Worm (Caenorhabditis elegans) whole organism, L1 larva: ENCODE results near the gene fbxb-81.

Experiments
- C16A3.4 ChIP-seq: fragments of 150-350 bp; optimal IDR thresholded peaks from 2 replicates; lab custom pipeline; 2014; ENCODE audit warnings: missing biosample characterization, missing genetic modification characterization
- F16B12.6 ChIP-seq: fragments of 150-350 bp; optimal IDR thresholded peaks from 2 replicates; lab custom pipeline; 2014; ENCODE audit warnings: missing biosample characterization, missing genetic modification characterization
- Y116A8C.19 ChIP-seq: sonication (generic microtip); optimal IDR thresholded peaks from 2 replicates; lab custom pipeline; 2016; ENCODE audit warnings: missing compliant biosample characterization, missing genetic modification characterization, borderline replicate concordance
- blmp-1 ChIP-seq: fragments of 150-350 bp; optimal IDR thresholded peaks from 2 replicates; lab custom pipeline; 2014; ENCODE audit warnings: missing biosample characterization, missing genetic modification characterization
- ceh-63 ChIP-seq: fragments of 200-800 bp; sonication (Bioruptor generic); optimal IDR thresholded peaks from 2 replicates; lab custom pipeline; 2018; ENCODE audit warnings: mild to moderate bottlenecking, missing genetic modification characterization, missing compliant biosample characterization
- ceh-82 ChIP-seq, 3 experiments: fragments of 150-350 bp in 1 of 3; sonication (generic microtip) in 2 of 3; optimal IDR thresholded peaks; 2 replicates each; lab custom pipeline; 2014 to 2017; ENCODE audit warnings: missing biosample characterization in 3 of 3, missing genetic modification characterization in 3 of 3
- ceh-88 ChIP-seq: fragments of 200-800 bp; sonication (Bioruptor generic); IDR thresholded peaks from 2 replicates; pipeline ENCODE4 v1.3.6; 2022; ENCODE audit warnings: missing genetic modification characterization, missing compliant biosample characterization
- ceh-90 ChIP-seq: sonication (generic microtip); optimal IDR thresholded peaks from 2 replicates; lab custom pipeline; 2016; ENCODE audit warnings: missing genetic modification characterization, missing compliant biosample characterization
- ces-1 ChIP-seq: fragments of 150-350 bp; optimal IDR thresholded peaks from 2 replicates; lab custom pipeline; 2014; ENCODE audit warnings: missing biosample characterization, missing genetic modification reagents, missing genetic modification characterization
- dsc-1 ChIP-seq: sonication (generic microtip); optimal IDR thresholded peaks from 2 replicates; lab custom pipeline; 2016; ENCODE audit warnings: mild to moderate bottlenecking, missing genetic modification characterization, missing compliant biosample characterization
- efl-1 ChIP-seq, 4 experiments: fragments of 150-350 bp; optimal IDR thresholded peaks in 3 of 4; peaks in 1 of 4; 1 replicate in 1 of 4; 2 replicates in 3 of 4; lab custom pipeline; 2014; ENCODE audit warnings: missing biosample characterization in 2 of 4, missing genetic modification characterization in 2 of 4, missing genetic modification reagents in 2 of 4
- efl-3 ChIP-seq: fragments of 200-800 bp; sonication (Bioruptor generic); optimal IDR thresholded peaks from 2 replicates; lab custom pipeline; 2018; ENCODE audit warnings: mild to moderate bottlenecking, missing genetic modification characterization, missing compliant biosample characterization
- egl-13 ChIP-seq: sonication (generic microtip); optimal IDR thresholded peaks from 2 replicates; lab custom pipeline; 2016; ENCODE audit warnings: missing genotype, missing genetic modification reagents, missing genetic modification characterization, missing compliant biosample characterization
- egl-27 ChIP-seq, 2 experiments: fragments of 150-350 bp in 1 of 2; sonication (generic microtip); optimal IDR thresholded peaks; 3 replicates each; lab custom pipeline; 2017 to 2018; ENCODE audit warnings: missing biosample characterization in 2 of 2, missing genetic modification characterization in 2 of 2, missing genetic modification reagents in 2 of 2
- elt-2 ChIP-seq: sonication (generic microtip); optimal IDR thresholded peaks from 2 replicates; lab custom pipeline; 2016; ENCODE audit warnings: missing genetic modification characterization, mild to moderate bottlenecking, inconsistent platforms, missing compliant biosample characterization, missing genetic modification reagents
- elt-3 ChIP-seq, 6 experiments: fragments of 150-350 bp in 1 of 6; sonication (generic microtip); optimal IDR thresholded peaks; 2 replicates each; lab custom pipeline; 2017 to 2018; ENCODE audit warnings: missing biosample characterization in 6 of 6, missing genetic modification characterization in 6 of 6, inconsistent platforms in 1 of 6
- fkh-10 ChIP-seq: sonication (generic microtip); optimal IDR thresholded peaks from 2 replicates; lab custom pipeline; 2017; ENCODE audit warnings: missing biosample characterization, missing genetic modification reagents, missing genetic modification characterization
- fkh-8 ChIP-seq: sonication (generic microtip); optimal IDR thresholded peaks from 2 replicates; lab custom pipeline; 2016; ENCODE audit warnings: mild to moderate bottlenecking, missing genetic modification characterization, missing compliant biosample characterization
- hlh-4 ChIP-seq: sonication (generic microtip); optimal IDR thresholded peaks from 2 replicates; lab custom pipeline; 2016; ENCODE audit warnings: mild to moderate bottlenecking, missing genetic modification characterization, missing compliant biosample characterization
- jun-1 ChIP-seq: fragments of 150-350 bp; optimal IDR thresholded peaks from 2 replicates; lab custom pipeline; 2014; ENCODE audit warnings: missing biosample characterization, missing genetic modification reagents, missing genetic modification characterization
- lin-35 ChIP-seq, 2 experiments: fragments of 150-350 bp; optimal IDR thresholded peaks; 2 replicates each; lab custom pipeline; 2014; ENCODE audit warnings: missing biosample characterization in 2 of 2, missing genetic modification characterization in 2 of 2, missing genetic modification reagents in 2 of 2
- lir-3 ChIP-seq: sonication (generic microtip); optimal IDR thresholded peaks from 2 replicates; lab custom pipeline; 2016; ENCODE audit warnings: mild to moderate bottlenecking, missing genetic modification characterization, moderate library complexity, missing compliant biosample characterization; ENCODE audit not compliant: poor library complexity
- mdl-1 ChIP-seq, 2 experiments: fragments of 150-350 bp; optimal IDR thresholded peaks; 2 replicates each; lab custom pipeline; 2014 to 2017; ENCODE audit warnings: missing biosample characterization in 2 of 2, missing genetic modification characterization in 2 of 2, inconsistent platforms in 1 of 2
- mef-2 ChIP-seq: fragments of 150-350 bp; optimal IDR thresholded peaks from 2 replicates; lab custom pipeline; 2014; ENCODE audit warnings: missing biosample characterization, missing genetic modification characterization
- nhr-11 ChIP-seq: fragments of 150-350 bp; optimal IDR thresholded peaks from 2 replicates; lab custom pipeline; 2014; ENCODE audit warnings: missing biosample characterization, missing genetic modification characterization
- nhr-19 ChIP-seq: fragments of 200-800 bp; sonication (Bioruptor generic); conservative IDR thresholded peaks from 2 replicates; pipeline ENCODE4 v1.3.6; 2022; ENCODE audit warnings: missing genetic modification characterization, missing compliant biosample characterization
- nhr-237 ChIP-seq: fragments of 150-350 bp; optimal IDR thresholded peaks from 2 replicates; lab custom pipeline; 2014; ENCODE audit warnings: missing biosample characterization, missing genetic modification characterization
- nhr-28 ChIP-seq: fragments of 150-350 bp; optimal IDR thresholded peaks from 2 replicates; lab custom pipeline; 2014; ENCODE audit warnings: missing biosample characterization, missing genetic modification characterization
- nhr-47 ChIP-seq: sonication (generic microtip); optimal IDR thresholded peaks from 2 replicates; lab custom pipeline; 2016; ENCODE audit warnings: mild to moderate bottlenecking, missing genetic modification characterization, moderate library complexity, missing compliant biosample characterization
- nhr-76 ChIP-seq: sonication (generic microtip); optimal IDR thresholded peaks from 2 replicates; lab custom pipeline; 2017; ENCODE audit warnings: missing biosample characterization, missing genetic modification characterization
- nhr-77 ChIP-seq: fragments of 150-350 bp; optimal IDR thresholded peaks from 2 replicates; lab custom pipeline; 2014; ENCODE audit warnings: missing biosample characterization, missing genetic modification characterization
- nhr-84 ChIP-seq: sonication (generic microtip); optimal IDR thresholded peaks from 2 replicates; lab custom pipeline; 2017; ENCODE audit warnings: missing biosample characterization, missing genetic modification characterization
- nhr-85 ChIP-seq: sonication (generic microtip); peaks from one replicate; lab custom pipeline; 2016; ENCODE audit warnings: missing genetic modification characterization, inconsistent platforms, missing compliant biosample characterization
- nhr-90 ChIP-seq: sonication (generic microtip); optimal IDR thresholded peaks from 2 replicates; lab custom pipeline; 2016; ENCODE audit warnings: mild to moderate bottlenecking, missing genetic modification characterization, missing compliant biosample characterization; ENCODE audit not compliant: poor library complexity
- pax-3 ChIP-seq: fragments of 200-800 bp; sonication (Bioruptor generic); optimal IDR thresholded peaks from 2 replicates; lab custom pipeline; 2018; ENCODE audit warnings: mild to moderate bottlenecking, missing genetic modification characterization, moderate library complexity, missing compliant biosample characterization
- pqm-1 ChIP-seq: sonication (generic microtip); optimal IDR thresholded peaks from 3 replicates; lab custom pipeline; 2017; ENCODE audit warnings: missing biosample characterization, missing genetic modification characterization
- snu-23 ChIP-seq: sonication (generic microtip); optimal IDR thresholded peaks from 2 replicates; lab custom pipeline; 2016; ENCODE audit warnings: missing genetic modification characterization, missing compliant biosample characterization
- tlp-1 ChIP-seq: fragments of 150-350 bp; optimal IDR thresholded peaks from 2 replicates; lab custom pipeline; 2014; ENCODE audit warnings: missing biosample characterization, missing genetic modification characterization
- unc-130 ChIP-seq: fragments of 150-350 bp; optimal IDR thresholded peaks from 2 replicates; lab custom pipeline; 2017; ENCODE audit warnings: missing biosample characterization, missing genetic modification characterization, inconsistent platforms
- unc-98 ChIP-seq: fragments of 200-800 bp; sonication (Bioruptor generic); IDR thresholded peaks from 2 replicates; pipeline ENCODE4 v1.3.6; 2022; ENCODE audit warnings: missing genetic modification characterization, missing compliant biosample characterization
- xbp-1 ChIP-seq: sonication (generic microtip); optimal IDR thresholded peaks from 2 replicates; lab custom pipeline; 2016; ENCODE audit warnings: missing genetic modification characterization, missing compliant biosample characterization
- zip-4 ChIP-seq: fragments of 200-800 bp; sonication (Bioruptor generic); optimal IDR thresholded peaks from 2 replicates; lab custom pipeline; 2018; ENCODE audit warnings: mild to moderate bottlenecking, missing genetic modification characterization, moderate library complexity, missing compliant biosample characterization
- ztf-11 ChIP-seq, 2 experiments: sonication (generic microtip); optimal IDR thresholded peaks; 2 replicates each; lab custom pipeline; 2016 to 2017; ENCODE audit warnings: missing genetic modification characterization in 2 of 2, missing biosample characterization in 1 of 2, missing compliant biosample characterization in 1 of 2
- ztf-4 ChIP-seq: fragments of 150-350 bp; optimal IDR thresholded peaks from 2 replicates; lab custom pipeline; 2014; ENCODE audit warnings: missing biosample characterization, missing genetic modification characterization

The fbxb-81 gene

DNA sequence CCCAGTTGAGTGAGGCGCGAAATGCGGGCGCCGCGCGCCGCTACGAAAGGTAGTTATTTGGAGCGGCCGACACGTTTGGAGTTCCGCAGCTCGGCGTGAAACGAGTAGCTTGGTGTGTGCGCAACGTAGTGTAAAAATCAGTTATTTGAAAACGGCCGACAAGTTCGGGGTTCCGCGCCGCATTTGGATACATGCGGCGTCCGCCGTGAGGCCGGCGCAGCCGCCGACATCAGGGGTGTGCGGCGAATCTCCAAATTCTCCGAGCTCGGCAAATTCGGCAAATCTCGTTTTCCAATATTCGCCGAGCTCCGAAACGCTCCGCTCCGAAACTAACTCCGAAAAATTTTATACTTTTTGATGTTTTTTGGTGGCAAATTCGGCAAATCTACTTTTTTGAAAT is 17.0 kb upstream of the fbxb-81 start:
- no peak for TF ChIP-seq hlh-4 (tag; lab: Kevin White, UChicago)
- TF ChIP-seq C16A3.4: no peak
- no peak for TF ChIP-seq F16B12.6 (tag; lab: Kevin White, UChicago)
- TF ChIP-seq nhr-84 (tag; lab: Kevin White, UChicago): no peak
- TF ChIP-seq nhr-28: no peak
- no peak for TF ChIP-seq ces-1 (GFP tag; lab: Kevin White, UChicago)

DNA sequence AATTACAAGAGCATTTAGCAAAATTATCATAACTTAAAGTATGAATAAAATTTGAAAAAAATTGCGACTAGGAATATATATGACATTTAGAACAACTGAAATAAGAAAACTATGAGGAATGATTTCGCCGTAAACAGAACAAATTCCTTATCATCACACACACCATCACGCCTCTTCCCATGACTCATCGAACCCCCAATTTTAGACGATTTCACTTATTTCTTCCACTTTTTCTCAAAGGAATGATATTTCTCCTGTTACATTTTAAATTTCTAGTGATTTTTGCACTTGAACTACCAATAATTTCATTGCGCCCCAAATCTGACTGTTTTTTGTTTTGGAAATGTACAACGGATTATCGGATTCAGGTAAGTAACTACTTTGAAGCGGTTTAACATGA is 15.6 kb upstream of the fbxb-81 start, which contains the start of the genes zig-13 and ver-1:
zig-13 (minus strand) TSS at position 101 of the 400 bp plus-strand sequence.
ver-1 (plus strand) TSS at position 180 of the 400 bp plus-strand sequence.
- TF ChIP-seq Y116A8C.19 (tag; lab: Kevin White, UChicago) (no peak), fkh-8 (tag; lab: Kevin White, UChicago) (no peak), blmp-1 (tag; lab: Kevin White, UChicago) (no peak), nhr-19 (GFP tag; lab: Robert Waterston, UW) (no peak), nhr-11 (tag; lab: Kevin White, UChicago) (no peak), nhr-77 (no peak), nhr-28 (no peak), egl-13 (tag; lab: Kevin White, UChicago) (no peak), xbp-1 (tag; lab: Kevin White, UChicago) (no peak), efl-3 (GFP tag; lab: Kevin White, UChicago) (no peak), ztf-4 (tag; lab: Kevin White, UChicago) (no peak), ceh-88 (GFP tag; lab: Robert Waterston, UW) (no peak), zip-4 (no peak), ceh-82 (tag; optimal IDR thresholded peaks at IDR 0.05; lab: Kevin White, UChicago) (no peak), efl-1 (optimal IDR thresholded peaks at IDR 0.05; lab: Kevin White, UChicago) (no peak), efl-1 (GFP tag; optimal IDR thresholded peaks at IDR 0.05 in 1 of 2; lab: Kevin White, UChicago) (no peak), snu-23 (no peak), mdl-1 (tag; optimal IDR thresholded peaks at IDR 0.05; lab: Kevin White, UChicago) (no peak)

DNA sequence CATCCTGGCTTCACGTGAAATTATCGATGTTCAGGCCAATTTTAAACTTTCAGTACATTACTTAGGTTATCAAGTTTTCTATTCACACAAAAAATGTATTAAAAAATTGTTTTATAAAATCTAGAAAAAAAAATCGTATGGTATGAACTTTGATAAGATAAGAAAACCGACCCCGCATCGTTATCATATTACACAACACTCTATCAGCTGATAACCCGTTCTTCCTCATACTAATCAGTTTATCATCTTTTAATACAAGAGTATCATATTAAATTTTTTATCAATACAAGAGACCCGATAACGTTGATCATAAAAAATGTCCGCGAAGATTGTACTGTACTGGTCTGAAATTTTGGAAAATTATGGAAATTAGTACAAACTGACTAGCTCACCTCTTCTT is 13.2 kb upstream of the fbxb-81 start:
- TF ChIP-seq unc-130 (tag; lab: Kevin White, UChicago): no peak
- TF ChIP-seq jun-1 (tag; lab: Kevin White, UChicago): peak; percentile 93
- TF ChIP-seq nhr-237 (tag; lab: Kevin White, UChicago): no peak
- TF ChIP-seq nhr-19 (GFP tag; lab: Robert Waterston, UW): peak; percentile 12; the same call in 1 of the 2 replicates
- TF ChIP-seq ceh-90 (tag; lab: Kevin White, UChicago): no peak
- TF ChIP-seq pax-3 (tag; lab: Kevin White, UChicago): peak; percentile 34
- peak; percentile 67 to 100 (median 95) for TF ChIP-seq elt-3 (tag; optimal IDR thresholded peaks at IDR 0.05; lab: Kevin White, UChicago)
- TF ChIP-seq mef-2: no peak
- peak; percentile 98 for TF ChIP-seq pqm-1 (tag; lab: Kevin White, UChicago)
- TF ChIP-seq efl-3 (GFP tag; lab: Kevin White, UChicago): no peak
- TF ChIP-seq C16A3.4: no peak
- peak in 1 of 2 experiments; percentile 6 for TF ChIP-seq egl-27 (tag; optimal IDR thresholded peaks at IDR 0.05; lab: Kevin White, UChicago)
- TF ChIP-seq unc-98 (GFP tag; lab: Robert Waterston, UW): no peak
- TF ChIP-seq dsc-1 (tag; lab: Kevin White, UChicago): no peak
- no peak for TF ChIP-seq efl-1 (optimal IDR thresholded peaks at IDR 0.05; lab: Kevin White, UChicago)
- TF ChIP-seq efl-1 (GFP tag; optimal IDR thresholded peaks at IDR 0.05 in 1 of 2; lab: Kevin White, UChicago): no peak
- TF ChIP-seq elt-2 (tag; lab: Kevin White, UChicago): peak; percentile 100
- peak; percentile 52 for TF ChIP-seq nhr-85 (tag; lab: Kevin White, UChicago)
- TF ChIP-seq fkh-10 (GFP tag; lab: Kevin White, UChicago): no peak
- TF ChIP-seq nhr-76 (tag; lab: Kevin White, UChicago): no peak
- no peak for TF ChIP-seq lir-3 (tag; lab: Kevin White, UChicago)
- no peak for TF ChIP-seq nhr-47 (tag; lab: Kevin White, UChicago)
- peak; percentile 61 for TF ChIP-seq nhr-90
- no peak for TF ChIP-seq ztf-11 (tag; optimal IDR thresholded peaks at IDR 0.05; lab: Kevin White, UChicago)
- TF ChIP-seq tlp-1: peak; percentile 92
- no peak for TF ChIP-seq ceh-63 (GFP tag; lab: Kevin White, UChicago)
- TF ChIP-seq lin-35 (GFP tag; optimal IDR thresholded peaks at IDR 0.05; lab: Kevin White, UChicago): peak in 1 of 2 experiments; percentile 62
